Worm (Caenorhabditis elegans) whole organism, L4 larva: Measurements from ENCODE around the gene secs-1.

ENCODE experiments used
- D1046.2 ChIP-seq: fragments of 200-800 bp; sonication (Bioruptor generic); IDR thresholded peaks from 2 replicates; pipeline ENCODE4 v1.3.6; 2022; ENCODE audit warnings: missing genetic modification characterization, missing compliant biosample characterization
- F26F4.8 ChIP-seq: fragments of 200-800 bp; sonication (Bioruptor generic); conservative IDR thresholded peaks from 2 replicates; pipeline ENCODE4 v1.3.6; 2022; ENCODE audit warnings: missing genetic modification characterization, missing compliant biosample characterization
- F37D6.2 ChIP-seq: sonication (generic microtip); optimal IDR thresholded peaks from 2 replicates; lab custom pipeline; 2016; ENCODE audit warnings: mild to moderate bottlenecking, missing genetic modification characterization, missing compliant biosample characterization
- R02D3.7 ChIP-seq: fragments of 150-350 bp; sonication (generic microtip); optimal IDR thresholded peaks from 3 replicates; lab custom pipeline; 2014; ENCODE audit warnings: missing biosample characterization, missing genetic modification characterization
- T20F7.1 ChIP-seq: fragments of 200-800 bp; sonication (Bioruptor generic); optimal IDR thresholded peaks from 2 replicates; lab custom pipeline; 2018; ENCODE audit warnings: mild to moderate bottlenecking, missing genetic modification characterization, missing compliant biosample characterization
- T26A8.4 ChIP-seq: fragments of 200-800 bp; sonication (Bioruptor generic); IDR thresholded peaks from 2 replicates; pipeline ENCODE4 v1.3.6; 2022; ENCODE audit warnings: missing genetic modification characterization, missing compliant biosample characterization
- Y105C5A.15 ChIP-seq: fragments of 200-800 bp; sonication (Bioruptor generic); IDR thresholded peaks from 2 replicates; pipeline ENCODE4 v1.3.6; 2022; ENCODE audit warnings: missing genetic modification characterization, missing compliant biosample characterization
- Y48G9A.11 ChIP-seq: fragments of 200-800 bp; sonication (Bioruptor generic); IDR thresholded peaks from 2 replicates; pipeline ENCODE4 v1.3.6; 2022; ENCODE audit warnings: missing genetic modification reagents, missing genetic modification characterization, missing compliant biosample characterization
- Y5F2A.4 ChIP-seq: fragments of 200-800 bp; sonication (Bioruptor generic); optimal IDR thresholded peaks from 2 replicates; lab custom pipeline; 2018; ENCODE audit warnings: mild to moderate bottlenecking, missing genetic modification characterization, missing compliant biosample characterization
- Y75B8A.6 ChIP-seq: fragments of 200-800 bp; sonication (Bioruptor generic); IDR thresholded peaks from 2 replicates; pipeline ENCODE4 v1.3.6; 2022; ENCODE audit warnings: missing genetic modification reagents, missing genetic modification characterization, missing compliant biosample characterization
- ZK337.2 ChIP-seq: fragments of 200-800 bp; sonication (Bioruptor generic); IDR thresholded peaks from 2 replicates; pipeline ENCODE4 v1.3.6; 2022; ENCODE audit warnings: missing genetic modification reagents, missing genetic modification characterization, missing compliant biosample characterization
- ama-1 ChIP-seq: fragments of 150-350 bp; optimal IDR thresholded peaks from 2 replicates; lab custom pipeline; 2014; ENCODE audit warnings: inconsistent platforms, mixed read lengths
- ceh-62 ChIP-seq: sonication (generic microtip); optimal IDR thresholded peaks from 2 replicates; lab custom pipeline; 2017; ENCODE audit warnings: missing biosample characterization, missing genetic modification characterization
- ceh-82 ChIP-seq: sonication (generic microtip); optimal IDR thresholded peaks from 2 replicates; lab custom pipeline; 2017; ENCODE audit warnings: missing biosample characterization, missing genetic modification characterization
- daf-16 ChIP-seq, 3 experiments: sonication (generic microtip); optimal IDR thresholded peaks; 2 replicates each; lab custom pipeline; 2016 to 2017; ENCODE audit warnings: missing genetic modification characterization in 3 of 3, missing genetic modification reagents in 3 of 3, mild to moderate bottlenecking in 2 of 3, missing compliant biosample characterization in 2 of 3, missing biosample characterization in 1 of 3, moderate library complexity in 1 of 3
- dmd-8 ChIP-seq: fragments of 200-800 bp; sonication (Bioruptor generic); IDR thresholded peaks from 2 replicates; pipeline ENCODE4 v1.3.6; 2022; ENCODE audit warnings: missing genetic modification characterization, missing compliant biosample characterization
- duxl-1 ChIP-seq: sonication (generic microtip); optimal IDR thresholded peaks from 2 replicates; lab custom pipeline; 2016; ENCODE audit warnings: mild to moderate bottlenecking, missing genetic modification characterization, moderate library complexity, missing compliant biosample characterization; ENCODE audit not compliant: poor library complexity
- dve-1 ChIP-seq: sonication (generic microtip); optimal IDR thresholded peaks from 2 replicates; lab custom pipeline; 2017; ENCODE audit warnings: antibody characterized with exemption, mild to moderate bottlenecking, missing genetic modification characterization, missing compliant biosample characterization; ENCODE audit not compliant: insufficient read depth
- egl-27 ChIP-seq: sonication (generic microtip); optimal IDR thresholded peaks from 3 replicates; lab custom pipeline; 2017; ENCODE audit warnings: missing biosample characterization, missing genetic modification reagents, missing genetic modification characterization
- fkh-10 ChIP-seq: fragments of 150-350 bp; optimal IDR thresholded peaks from 2 replicates; lab custom pipeline; 2014; ENCODE audit warnings: missing biosample characterization, missing genetic modification reagents, missing genetic modification characterization
- fos-1 ChIP-seq: fragments of 150-350 bp; optimal IDR thresholded peaks from 2 replicates; lab custom pipeline; 2014; ENCODE audit warnings: missing biosample characterization, missing genetic modification characterization
- hif-1 ChIP-seq, 2 experiments: sonication (generic microtip); optimal IDR thresholded peaks; 2 replicates each; lab custom pipeline; 2016 to 2017; ENCODE audit warnings: missing compliant biosample characterization in 2 of 2, missing genetic modification characterization in 2 of 2, missing genetic modification reagents in 2 of 2, missing genotype in 2 of 2, mild to moderate bottlenecking in 1 of 2
- hlh-11 ChIP-seq: fragments of 200-800 bp; sonication (Bioruptor generic); optimal IDR thresholded peaks from 2 replicates; lab custom pipeline; 2018; ENCODE audit warnings: mild to moderate bottlenecking, missing genetic modification characterization, missing compliant biosample characterization
- hlh-30 ChIP-seq: sonication (generic microtip); optimal IDR thresholded peaks from 2 replicates; lab custom pipeline; 2017; ENCODE audit warnings: antibody characterized with exemption, mild to moderate bottlenecking, missing genetic modification characterization, missing compliant biosample characterization; ENCODE audit not compliant: insufficient read depth
- lim-7 ChIP-seq: fragments of 200-800 bp; sonication (Bioruptor generic); IDR thresholded peaks from 2 replicates; pipeline ENCODE4 v1.3.6; 2022; ENCODE audit warnings: missing genetic modification characterization, missing compliant biosample characterization
- lin-13 ChIP-seq: fragments of 150-350 bp; optimal IDR thresholded peaks from 2 replicates; lab custom pipeline; 2014; ENCODE audit warnings: missing biosample characterization, missing genetic modification reagents, missing genetic modification characterization
- lin-15B ChIP-seq: fragments of 150-350 bp; sonication (generic microtip); optimal IDR thresholded peaks from 3 replicates; lab custom pipeline; 2014; ENCODE audit warnings: missing biosample characterization, missing genetic modification characterization
- lin-29 ChIP-seq: fragments of 200-800 bp; sonication (Bioruptor generic); IDR thresholded peaks from 2 replicates; pipeline ENCODE4 v1.3.6; 2022; ENCODE audit warnings: missing genetic modification reagents, missing genetic modification characterization, missing compliant biosample characterization
- lin-39 ChIP-seq: fragments of 150-350 bp; optimal IDR thresholded peaks from 2 replicates; lab custom pipeline; 2014; ENCODE audit warnings: missing biosample characterization, missing genetic modification reagents, missing genetic modification characterization
- lsy-2 ChIP-seq, 2 experiments: fragments of 150-350 bp in 1 of 2; sonication (generic microtip) in 1 of 2; optimal IDR thresholded peaks; 2 replicates each; lab custom pipeline; 2014 to 2017; ENCODE audit warnings: missing biosample characterization in 2 of 2, missing genetic modification characterization in 2 of 2
- madf-5 ChIP-seq, 2 experiments: fragments of 200-800 bp; sonication (Bioruptor generic); IDR thresholded peaks; 2 replicates each; pipeline ENCODE4 v1.3.6; 2022; ENCODE audit warnings: missing compliant biosample characterization in 2 of 2, missing genetic modification characterization in 2 of 2
- madf-9 ChIP-seq: fragments of 200-800 bp; sonication (Bioruptor generic); conservative IDR thresholded peaks from 2 replicates; pipeline ENCODE4 v1.3.6; 2022; ENCODE audit warnings: missing genetic modification reagents, missing genetic modification characterization, missing compliant biosample characterization
- mdl-1 ChIP-seq, 2 experiments: fragments of 150-350 bp in 1 of 2; sonication (generic microtip) in 1 of 2; optimal IDR thresholded peaks; 2 replicates each; lab custom pipeline; 2014 to 2017; ENCODE audit warnings: missing biosample characterization in 2 of 2, missing genetic modification characterization in 2 of 2
- nhr-102 ChIP-seq: sonication (generic microtip); optimal IDR thresholded peaks from 2 replicates; lab custom pipeline; 2016; ENCODE audit warnings: mild to moderate bottlenecking, missing genetic modification characterization, moderate library complexity, missing compliant biosample characterization
- nhr-111 ChIP-seq: fragments of 200-800 bp; sonication (Bioruptor generic); optimal IDR thresholded peaks from 2 replicates; lab custom pipeline; 2018; ENCODE audit warnings: mild to moderate bottlenecking, missing genetic modification characterization, missing compliant biosample characterization
- nhr-25 ChIP-seq: sonication (generic microtip); optimal IDR thresholded peaks from 2 replicates; lab custom pipeline; 2017; ENCODE audit warnings: missing genetic modification characterization, mild to moderate bottlenecking, missing compliant biosample characterization, antibody characterized with exemption, moderate library complexity, borderline replicate concordance; ENCODE audit not compliant: insufficient read depth
- nhr-41 ChIP-seq: fragments of 200-800 bp; sonication (Bioruptor generic); IDR thresholded peaks from 2 replicates; pipeline ENCODE4 v1.3.6; 2022; ENCODE audit warnings: missing genetic modification reagents, missing genetic modification characterization, missing compliant biosample characterization
- nhr-48 ChIP-seq: sonication (generic microtip); optimal IDR thresholded peaks from 2 replicates; lab custom pipeline; 2016; ENCODE audit warnings: mild to moderate bottlenecking, missing genetic modification characterization, missing compliant biosample characterization
- nhr-76 ChIP-seq: fragments of 150-350 bp; optimal IDR thresholded peaks from 2 replicates; lab custom pipeline; 2014; ENCODE audit warnings: missing biosample characterization, missing genetic modification characterization
- pqm-1 ChIP-seq: sonication (generic microtip); optimal IDR thresholded peaks from 2 replicates; lab custom pipeline; 2017; ENCODE audit warnings: missing biosample characterization, missing genetic modification characterization
- saeg-2 ChIP-seq: fragments of 200-800 bp; sonication (Bioruptor generic); IDR thresholded peaks from 2 replicates; pipeline ENCODE4 v1.3.6; 2022; ENCODE audit warnings: missing genetic modification reagents, missing genetic modification characterization, missing compliant biosample characterization
- skn-1 ChIP-seq: fragments of 150-350 bp; optimal IDR thresholded peaks from 2 replicates; lab custom pipeline; 2014; ENCODE audit warnings: missing biosample characterization, missing genetic modification characterization
- snpc-4 ChIP-seq: fragments of 150-350 bp; optimal IDR thresholded peaks from 2 replicates; lab custom pipeline; 2014; ENCODE audit warnings: missing biosample characterization, missing genetic modification characterization
- spr-3 ChIP-seq: fragments of 200-800 bp; sonication (Bioruptor generic); optimal IDR thresholded peaks from 2 replicates; lab custom pipeline; 2018; ENCODE audit warnings: mild to moderate bottlenecking, missing genetic modification characterization, missing compliant biosample characterization
- tag-97 ChIP-seq: fragments of 200-800 bp; sonication (Bioruptor generic); IDR thresholded peaks from 2 replicates; pipeline ENCODE4 v1.3.6; 2022; ENCODE audit warnings: missing genetic modification characterization, missing compliant biosample characterization
- tra-1 ChIP-seq: fragments of 200-800 bp; sonication (Bioruptor generic); IDR thresholded peaks from 2 replicates; pipeline ENCODE4 v1.3.6; 2022; ENCODE audit warnings: missing genetic modification reagents, missing genetic modification characterization, missing compliant biosample characterization
- unc-39 ChIP-seq: sonication (generic microtip); optimal IDR thresholded peaks from 2 replicates; lab custom pipeline; 2017; ENCODE audit warnings: missing biosample characterization, missing genetic modification characterization
- zfp-2 ChIP-seq: sonication (generic microtip); optimal IDR thresholded peaks from 2 replicates; lab custom pipeline; 2016; ENCODE audit warnings: mild to moderate bottlenecking, missing genetic modification characterization, missing compliant biosample characterization
- zfp-3 ChIP-seq: fragments of 200-800 bp; sonication (Bioruptor generic); conservative IDR thresholded peaks from 2 replicates; pipeline ENCODE4 v1.3.6; 2022; ENCODE audit warnings: missing genetic modification reagents, missing genetic modification characterization, missing compliant biosample characterization

The secs-1 gene

ce11 chrV:10811763-10812162 is 7.5 kb upstream of the secs-1 start, which contains the start of gene C29A12.22:
Gene C29A12.22 (plus strand): TSS chrV:10812063.
- TF ChIP-seq snpc-4 (tag; lab: Kevin White, UChicago) = no peak
- no peak for TF ChIP-seq F26F4.8
- no peak for TF ChIP-seq hlh-11 (tag; lab: Kevin White, UChicago)
- TF ChIP-seq F37D6.2 (tag; lab: Kevin White, UChicago) = no peak
- no peak for TF ChIP-seq lim-7 (GFP tag; lab: Robert Waterston, UW)
- TF ChIP-seq pqm-1 (tag; lab: Kevin White, UChicago) = no peak
- TF ChIP-seq R02D3.7 (tag; lab: Kevin White, UChicago) = no peak
- TF ChIP-seq ceh-82 (tag; lab: Kevin White, UChicago) = no peak
- TF ChIP-seq nhr-41 (GFP tag; lab: Robert Waterston, UW) = no peak
- no peak for TF ChIP-seq Y75B8A.6 (GFP tag; lab: Robert Waterston, UW)
- TF ChIP-seq hlh-30 = no peak
- TF ChIP-seq duxl-1 = no peak

ce11 chrV:10807862-10808327 is 3.6 kb upstream of the secs-1 start, which contains the start of gene plrg-1:
Gene plrg-1 (minus strand): TSS chrV:10807912.
- TF ChIP-seq snpc-4 (tag; lab: Kevin White, UChicago) (no peak), Y48G9A.11 (peak; percentile 80), nhr-102 (tag; lab: Kevin White, UChicago) (peak; percentile 85), nhr-111 (GFP tag; lab: Kevin White, UChicago) (no peak), spr-3 (no peak), D1046.2 (no peak), hif-1 (tag; optimal IDR thresholded peaks at IDR 0.05; lab: Kevin White, UChicago) (peak in 1 of 2 experiments; percentile 80), T20F7.1 (GFP tag; lab: Kevin White, UChicago) (no peak), nhr-25 (peak; percentile 42), dmd-8 (GFP tag; lab: Robert Waterston, UW) (peak; percentile 78; the same call in 1 of the 2 replicates), madf-9 (GFP tag; lab: Robert Waterston, UW) (peak; percentile 66), Y5F2A.4 (GFP tag; lab: Kevin White, UChicago) (no peak), lin-15B (tag; lab: Kevin White, UChicago) (peak; percentile 87), tag-97 (GFP tag; lab: Robert Waterston, UW) (no peak), zfp-2 (tag; lab: Kevin White, UChicago) (no peak), zfp-3 (GFP tag; lab: Robert Waterston, UW) (peak; percentile 81), mdl-1 (tag; optimal IDR thresholded peaks at IDR 0.05; lab: Kevin White, UChicago) (peak; percentile 47 to 63), ceh-62 (tag; lab: Kevin White, UChicago) (no peak), nhr-76 (tag; lab: Kevin White, UChicago) (no peak), daf-16 (GFP tag; optimal IDR thresholded peaks at IDR 0.05; lab: Kevin White, UChicago) (peak; percentile 70 to 73), daf-16 (tag; optimal IDR thresholded peaks at IDR 0.05; lab: Kevin White, UChicago) (peak; percentile 59), lin-39 (tag; lab: Kevin White, UChicago) (no peak), dve-1 (tag; lab: Kevin White, UChicago) (peak; percentile 91), tra-1 (peak; percentile 81), fkh-10 (GFP tag; lab: Kevin White, UChicago) (peak; percentile 50), egl-27 (no peak), lsy-2 (tag; optimal IDR thresholded peaks at IDR 0.05; lab: Kevin White, UChicago) (peak; percentile 50 to 89), lin-13 (GFP tag; lab: Kevin White, UChicago) (peak; percentile 85), ZK337.2 (no peak), madf-5 (GFP tag; IDR thresholded peaks at IDR 0.05; lab: Robert Waterston, UW) (peak in 1 of 2 experiments; percentile 65; a peak in 1 of 4 replicates), saeg-2 (GFP tag; lab: Robert Waterston, UW) (peak; percentile 72; the same call in 1 of the 2 replicates), lin-29 (GFP tag; lab: Robert Waterston, UW) (peak; percentile 76), ama-1 (lab: Kevin White, UChicago) (no peak), T26A8.4 (GFP tag; lab: Robert Waterston, UW) (peak; percentile 93), unc-39 (tag; lab: Kevin White, UChicago) (no peak), fos-1 (tag; lab: Kevin White, UChicago) (no peak), skn-1 (tag; lab: Kevin White, UChicago) (no peak), Y105C5A.15 (GFP tag; lab: Robert Waterston, UW) (no peak), nhr-48 (tag; lab: Kevin White, UChicago) (peak; percentile 78), nhr-41 (GFP tag; lab: Robert Waterston, UW) (peak; percentile 29; the same call in 1 of the 2 replicates)
